Worm (Caenorhabditis elegans) whole organism, young adult: ENCODE results near the gene F01F1.2.

ENCODE experiments used
- him-1 ChIP-seq: sonication (generic microtip); optimal IDR thresholded peaks from 2 replicates; lab custom pipeline; 2016; ENCODE audit warnings: missing genotype, missing genetic modification reagents, missing genetic modification characterization, missing compliant biosample characterization
- madf-6 ChIP-seq: fragments of 200-800 bp; sonication (Bioruptor generic); IDR thresholded peaks from 2 replicates; pipeline ENCODE4 v1.3.6; 2022; ENCODE audit warnings: missing genetic modification reagents, missing genetic modification characterization, missing compliant biosample characterization
- sea-2 ChIP-seq: fragments of 200-800 bp; sonication (Bioruptor generic); IDR thresholded peaks from 2 replicates; pipeline ENCODE4 v1.3.6; 2022; ENCODE audit warnings: missing genetic modification characterization, missing compliant biosample characterization

DNA sequence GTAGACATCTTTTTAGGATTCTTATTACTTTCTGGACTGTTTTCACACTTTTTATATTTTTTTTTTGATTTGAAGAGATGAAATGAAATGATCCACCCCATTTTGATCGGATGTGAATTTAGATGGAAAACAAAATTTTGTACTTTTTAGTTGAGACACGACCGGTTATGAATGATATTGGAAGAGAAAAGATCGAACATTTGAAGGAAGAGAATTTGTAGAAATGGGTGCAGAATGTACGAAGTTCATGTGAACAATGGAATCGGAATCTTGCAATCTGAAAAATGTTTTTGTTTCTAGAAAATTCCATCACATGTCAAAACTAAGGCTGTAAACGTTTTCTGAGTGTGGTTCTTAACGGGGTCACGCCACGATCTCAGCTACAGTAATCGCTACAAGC is 4.5 kb downstream of the F01F1.2 start, which contains the start of gene F01F1.14:
- TF ChIP-seq madf-6 (GFP tag; lab: Robert Waterston, UW) (no peak), him-1 (tag; lab: Kevin White, UChicago) (no peak), sea-2 (no peak)
